Fruit fly (Drosophila melanogaster): ENCODE measurements around the gene Sgsf.

Gene Sgsf

dm6 chr3R:12352003-12352402 is 10.5 kb downstream of the Sgsf start, which contains the start of gene CG10041:
Gene CG10041 (minus strand): TSS chr3R:12352103.
- no peak for TF ChIP-seq noc (tag; optimal IDR thresholded peaks at IDR 0.05)

DNA sequence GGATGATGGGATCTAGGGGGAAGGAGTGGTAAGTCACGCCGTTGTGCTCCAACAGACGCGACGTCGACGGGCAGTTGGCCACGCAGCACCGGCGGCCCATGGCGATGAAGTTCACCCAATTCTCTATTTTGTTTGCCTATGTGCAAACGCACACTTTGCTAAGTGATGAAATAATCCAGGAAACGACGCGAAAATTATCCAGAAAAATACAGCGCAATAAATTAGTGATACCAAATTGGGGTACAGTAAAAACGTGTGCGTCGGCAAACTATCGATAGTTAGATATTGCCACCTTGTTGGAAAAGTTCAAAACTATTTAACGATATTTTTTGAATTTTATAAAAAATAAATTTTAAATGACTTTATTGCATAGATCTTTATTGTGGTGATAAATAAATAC is 14.6 kb downstream of the Sgsf start, which contains the start of gene MBD-R2:
Gene MBD-R2, minus strand, starts transcription at position 222 of the 400 bp plus-strand sequence.
- TF ChIP-seq noc (tag; optimal IDR thresholded peaks at IDR 0.05) = no peak

DNA sequence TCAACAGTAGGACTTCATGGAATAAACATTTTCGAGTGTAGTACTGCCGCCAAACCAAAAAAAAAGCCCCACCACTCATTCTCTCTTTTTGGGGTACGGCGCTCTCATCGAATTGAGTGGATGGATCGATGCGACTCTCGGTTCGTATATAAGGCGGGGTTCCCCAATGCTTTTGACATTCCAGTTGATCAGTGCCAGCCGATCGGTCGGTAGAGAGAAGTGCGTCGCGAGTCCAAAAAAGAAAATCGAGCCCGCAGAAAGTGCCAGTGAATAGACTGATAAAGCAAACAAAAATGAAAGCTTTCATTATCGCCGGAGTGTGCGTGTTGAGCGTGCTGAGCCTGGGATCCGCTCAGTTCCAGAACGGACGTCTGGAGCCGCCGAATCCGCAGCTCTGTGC is 18.4 kb downstream of the Sgsf start, which contains the start of gene CG4115:
Gene CG4115, plus strand, starts transcription at position 172 of the 400 bp plus-strand sequence.
- TF ChIP-seq noc (tag; optimal IDR thresholded peaks at IDR 0.05) = no peak

DNA sequence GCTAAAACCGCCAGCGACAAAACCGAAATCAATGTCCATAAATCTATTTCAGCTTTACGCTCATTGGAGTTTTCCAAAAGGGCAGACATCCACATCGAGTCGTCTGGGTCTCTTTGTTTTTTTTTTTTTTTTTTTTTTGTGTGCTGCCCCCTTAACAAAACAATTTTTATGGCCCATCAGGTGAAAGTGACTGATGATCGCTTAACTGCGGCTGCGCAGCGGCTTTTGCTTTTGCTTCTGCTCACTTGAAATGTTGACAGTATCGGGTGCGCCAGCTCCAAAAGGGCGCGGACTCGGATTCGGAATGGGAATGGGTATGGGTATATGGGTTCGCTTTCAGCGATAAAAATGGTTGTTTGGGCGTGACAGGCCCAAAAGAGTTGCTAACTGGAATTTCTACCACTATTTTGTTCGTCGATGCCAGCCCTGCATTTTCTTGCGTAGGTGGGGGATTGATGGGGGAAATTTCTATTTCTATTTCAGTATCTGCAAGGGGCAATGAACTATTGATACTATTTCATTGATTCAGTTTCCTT is 20.6 kb downstream of the Sgsf start:
- no peak for TF ChIP-seq noc (tag; optimal IDR thresholded peaks at IDR 0.05)

dm6 chr3R:12363544-12363943 is 22.1 kb downstream of the Sgsf start:
- no peak for TF ChIP-seq noc (tag; optimal IDR thresholded peaks at IDR 0.05)

DNA sequence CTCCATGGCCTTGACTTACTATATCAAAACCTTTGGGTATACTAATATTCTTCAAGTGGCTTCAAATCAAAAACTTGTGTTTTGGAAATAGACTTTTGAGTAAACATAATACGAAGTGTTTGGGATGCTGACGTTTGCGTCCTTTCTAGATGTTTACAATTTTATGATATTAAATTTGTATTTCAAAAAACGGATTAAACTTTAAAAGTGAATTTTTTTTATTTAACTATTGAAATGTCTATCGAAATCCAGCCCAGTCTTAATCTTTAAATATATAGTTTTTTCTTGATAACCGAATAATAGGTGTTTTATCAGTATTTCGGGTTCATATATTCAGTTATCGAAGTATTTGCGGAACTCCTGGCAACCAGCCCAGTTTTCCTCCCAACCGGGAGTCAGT is 23.1 kb downstream of the Sgsf start, which contains the start of gene Tim17a1:
Gene Tim17a1, minus strand, starts transcription at position 101 of the 400 bp plus-strand sequence.
- TF ChIP-seq noc (tag; optimal IDR thresholded peaks at IDR 0.05) = no peak

dm6 chr3R:12365264-12365840 is 23.9 kb downstream of the Sgsf start, which contains the start of gene GstD10:
Gene GstD10 (minus strand): TSS chr3R:12365735.
- peak; percentile 46 for TF ChIP-seq noc (tag; optimal IDR thresholded peaks at IDR 0.05)

DNA sequence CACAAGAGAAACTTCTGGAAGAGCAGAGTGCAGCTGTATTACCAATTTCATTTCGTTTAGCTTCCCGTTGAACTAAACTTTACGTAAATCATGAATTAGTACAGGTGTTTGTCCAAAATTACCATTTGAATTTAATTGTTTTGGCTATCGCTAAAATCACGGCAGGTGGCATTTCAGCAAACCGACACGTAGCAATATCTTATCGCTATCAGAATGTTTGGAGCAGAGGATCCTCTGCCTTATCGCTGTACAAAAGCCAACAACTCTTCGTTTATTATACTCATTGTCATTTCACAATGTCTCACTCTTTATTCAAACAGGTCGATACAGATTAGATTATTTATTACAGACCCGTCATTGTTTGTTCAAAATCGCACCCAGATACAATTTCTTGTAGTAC is 24.4 kb downstream of the Sgsf start:
- TF ChIP-seq noc (tag; optimal IDR thresholded peaks at IDR 0.05) = no peak

dm6 chr3R:12367464-12367863 is 26.0 kb downstream of the Sgsf start, which contains the start of gene GstD9:
Gene GstD9 (minus strand): TSS chr3R:12367564.
- TF ChIP-seq noc (tag; optimal IDR thresholded peaks at IDR 0.05) = no peak

DNA sequence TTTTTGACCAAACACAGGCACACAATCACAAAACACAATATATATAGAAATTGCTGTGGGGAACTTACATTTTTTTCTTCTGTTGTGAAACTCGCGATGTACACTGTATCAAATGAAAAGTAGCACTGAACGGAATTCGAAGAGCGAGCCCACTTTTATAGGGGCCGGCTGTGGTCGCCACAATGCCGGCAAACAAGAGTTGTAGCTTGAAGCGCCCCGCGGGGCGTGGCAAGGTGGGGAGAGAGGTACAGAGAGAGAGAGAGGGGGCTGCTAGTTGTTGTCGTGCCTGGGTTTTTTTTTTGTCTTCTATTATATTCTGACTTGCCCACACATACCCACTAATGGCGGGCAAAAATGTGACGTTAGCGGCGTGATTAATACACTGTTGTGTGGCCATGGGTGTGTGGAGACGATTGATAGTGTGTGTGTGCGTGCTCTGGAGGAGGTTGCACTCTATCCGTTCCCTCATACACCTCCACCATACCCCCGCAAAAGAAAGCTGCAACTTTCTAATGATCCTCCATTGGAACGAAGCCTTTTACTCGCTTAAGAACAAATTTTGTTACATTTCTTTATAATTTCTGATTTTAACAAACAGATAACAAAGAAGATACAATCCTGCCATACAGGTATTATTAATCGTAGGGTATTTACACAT is 27.8 kb downstream of the Sgsf start, which contains the start of gene GstD1:
Gene GstD1, minus strand, starts transcription at position 134 of the 658 bp plus-strand sequence.
- peak; percentile 87 for TF ChIP-seq noc (tag; optimal IDR thresholded peaks at IDR 0.05)

- TF ChIP-seq noc (tag; optimal IDR thresholded peaks at IDR 0.05) = no peak
Observed at dm6 chr3R:12369793-12370642, 28.5 kb downstream of the Sgsf start.

- peak; percentile 42 for TF ChIP-seq noc (tag; optimal IDR thresholded peaks at IDR 0.05)
Observed at dm6 chr3R:12370643-12370995, 29.1 kb downstream of the Sgsf start.

- TF ChIP-seq noc (tag; optimal IDR thresholded peaks at IDR 0.05) = no peak
Observed at dm6 chr3R:12371671-12372070, 30.2 kb downstream of the Sgsf start, which contains the start of gene GstD2. Gene GstD2 (plus strand): TSS chr3R:12371971.

dm6 chr3R:12372800-12373199 is 31.3 kb downstream of the Sgsf start, which contains the start of gene GstD3:
Gene GstD3 (plus strand): TSS chr3R:12373068.
- TF ChIP-seq noc (tag; optimal IDR thresholded peaks at IDR 0.05) = no peak

DNA sequence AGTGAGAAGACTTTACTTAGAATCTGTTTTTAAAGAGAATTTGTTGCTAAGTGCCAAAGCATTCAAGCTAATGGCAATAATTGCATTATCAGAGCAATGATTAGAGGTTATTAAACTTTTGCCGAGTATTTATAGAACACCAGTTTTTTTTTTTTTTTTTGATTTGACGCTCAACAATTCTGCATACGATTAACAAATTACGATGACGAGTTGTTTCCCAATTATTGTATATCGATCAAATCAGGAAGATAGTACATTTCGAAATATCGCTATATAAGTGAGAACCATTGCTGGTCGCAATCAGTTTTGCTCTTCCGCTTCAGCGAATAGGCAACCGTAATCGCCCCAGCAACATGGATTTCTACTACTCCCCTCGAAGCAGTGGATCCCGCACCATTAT is 32.3 kb downstream of the Sgsf start, which contains the start of gene GstD4:
Gene GstD4, plus strand, starts transcription at position 301 of the 400 bp plus-strand sequence.
- no peak for TF ChIP-seq noc (tag; optimal IDR thresholded peaks at IDR 0.05)

All from whole organism, larva.